Worm (Caenorhabditis elegans) whole organism, L1 larva: ENCODE data around the gene B0280.9.

ENCODE experiments used
- C04F5.9 ChIP-seq: sonication (generic microtip); optimal IDR thresholded peaks from 2 replicates; lab custom pipeline; 2016; ENCODE audit warnings: missing genetic modification characterization, missing compliant biosample characterization
- C16A3.4 ChIP-seq: fragments of 150-350 bp; optimal IDR thresholded peaks from 2 replicates; lab custom pipeline; 2014; ENCODE audit warnings: missing biosample characterization, missing genetic modification characterization
- Y116A8C.19 ChIP-seq: sonication (generic microtip); optimal IDR thresholded peaks from 2 replicates; lab custom pipeline; 2016; ENCODE audit warnings: missing compliant biosample characterization, missing genetic modification characterization, borderline replicate concordance
- aha-1 ChIP-seq: fragments of 150-350 bp; optimal IDR thresholded peaks from 2 replicates; lab custom pipeline; 2014; ENCODE audit warnings: missing biosample characterization, missing genetic modification characterization
- alr-1 ChIP-seq: fragments of 200-800 bp; sonication (Bioruptor generic); optimal IDR thresholded peaks from 2 replicates; lab custom pipeline; 2018; ENCODE audit warnings: borderline replicate concordance, mild to moderate bottlenecking, missing genetic modification characterization, missing compliant biosample characterization
- aly-2 ChIP-seq: fragments of 150-350 bp; optimal IDR thresholded peaks from 2 replicates; lab custom pipeline; 2014; ENCODE audit warnings: missing biosample characterization, missing genetic modification characterization
- ama-1 ChIP-seq: fragments of 150-350 bp; optimal IDR thresholded peaks from 2 replicates; lab custom pipeline; 2014
- blmp-1 ChIP-seq: fragments of 150-350 bp; optimal IDR thresholded peaks from 2 replicates; lab custom pipeline; 2014; ENCODE audit warnings: missing biosample characterization, missing genetic modification characterization
- ceh-63 ChIP-seq: fragments of 200-800 bp; sonication (Bioruptor generic); optimal IDR thresholded peaks from 2 replicates; lab custom pipeline; 2018; ENCODE audit warnings: mild to moderate bottlenecking, missing genetic modification characterization, missing compliant biosample characterization
- ceh-82 ChIP-seq, 3 experiments: fragments of 150-350 bp in 1 of 3; sonication (generic microtip) in 2 of 3; optimal IDR thresholded peaks; 2 replicates each; lab custom pipeline; 2014 to 2017; ENCODE audit warnings: missing biosample characterization in 3 of 3, missing genetic modification characterization in 3 of 3
- ceh-90 ChIP-seq: sonication (generic microtip); optimal IDR thresholded peaks from 2 replicates; lab custom pipeline; 2016; ENCODE audit warnings: missing genetic modification characterization, missing compliant biosample characterization
- ces-1 ChIP-seq: fragments of 150-350 bp; optimal IDR thresholded peaks from 2 replicates; lab custom pipeline; 2014; ENCODE audit warnings: missing biosample characterization, missing genetic modification reagents, missing genetic modification characterization
- dpl-1 ChIP-seq, 3 experiments: fragments of 150-350 bp in 2 of 3; sonication (generic microtip) in 1 of 3; optimal IDR thresholded peaks; 2 replicates each; lab custom pipeline; 2014 to 2017; ENCODE audit warnings: missing biosample characterization in 3 of 3, missing genetic modification characterization in 3 of 3, missing genetic modification reagents in 3 of 3
- dsc-1 ChIP-seq: sonication (generic microtip); optimal IDR thresholded peaks from 2 replicates; lab custom pipeline; 2016; ENCODE audit warnings: mild to moderate bottlenecking, missing genetic modification characterization, missing compliant biosample characterization
- efl-1 ChIP-seq, 4 experiments: fragments of 150-350 bp; optimal IDR thresholded peaks in 3 of 4; peaks in 1 of 4; 1 replicate in 1 of 4; 2 replicates in 3 of 4; lab custom pipeline; 2014; ENCODE audit warnings: missing biosample characterization in 2 of 4, missing genetic modification characterization in 2 of 4, missing genetic modification reagents in 2 of 4
- elt-3 ChIP-seq, 6 experiments: fragments of 150-350 bp in 1 of 6; sonication (generic microtip); optimal IDR thresholded peaks; 2 replicates each; lab custom pipeline; 2017 to 2018; ENCODE audit warnings: missing biosample characterization in 6 of 6, missing genetic modification characterization in 6 of 6, inconsistent platforms in 1 of 6
- ets-5 ChIP-seq: fragments of 200-800 bp; sonication (Bioruptor generic); IDR thresholded peaks from 2 replicates; pipeline ENCODE4 v1.3.6; 2022; ENCODE audit warnings: missing genetic modification characterization, missing compliant biosample characterization
- fkh-10 ChIP-seq: sonication (generic microtip); optimal IDR thresholded peaks from 2 replicates; lab custom pipeline; 2017; ENCODE audit warnings: missing biosample characterization, missing genetic modification reagents, missing genetic modification characterization
- fkh-4 ChIP-seq: sonication (generic microtip); optimal IDR thresholded peaks from 2 replicates; lab custom pipeline; 2016; ENCODE audit warnings: missing compliant biosample characterization, missing genetic modification characterization, borderline replicate concordance
- fos-1 ChIP-seq: fragments of 150-350 bp; optimal IDR thresholded peaks from 2 replicates; lab custom pipeline; 2014; ENCODE audit warnings: missing biosample characterization, missing genetic modification characterization
- grh-1 ChIP-seq: fragments of 200-800 bp; sonication (Bioruptor generic); IDR thresholded peaks from 2 replicates; pipeline ENCODE4 v1.3.6; 2022; ENCODE audit warnings: missing genetic modification reagents, missing genetic modification characterization, missing compliant biosample characterization
- hlh-17 ChIP-seq: fragments of 200-800 bp; sonication (Bioruptor generic); optimal IDR thresholded peaks from 2 replicates; lab custom pipeline; 2018; ENCODE audit warnings: missing genetic modification characterization, mild to moderate bottlenecking, missing compliant biosample characterization, moderate library complexity, borderline replicate concordance
- hlh-4 ChIP-seq: sonication (generic microtip); optimal IDR thresholded peaks from 2 replicates; lab custom pipeline; 2016; ENCODE audit warnings: mild to moderate bottlenecking, missing genetic modification characterization, missing compliant biosample characterization
- hpl-2 ChIP-seq: fragments of 150-350 bp; optimal IDR thresholded peaks from 2 replicates; lab custom pipeline; 2014; ENCODE audit warnings: missing biosample characterization, missing genetic modification reagents, missing genetic modification characterization
- isw-1 ChIP-seq: fragments of 200-800 bp; sonication (Bioruptor generic); IDR thresholded peaks from 2 replicates; pipeline ENCODE4 v1.3.6; 2022; ENCODE audit warnings: missing genetic modification characterization, missing compliant biosample characterization
- lin-13 ChIP-seq: fragments of 150-350 bp; optimal IDR thresholded peaks from 2 replicates; lab custom pipeline; 2014; ENCODE audit warnings: missing biosample characterization, missing genetic modification reagents, missing genetic modification characterization
- lin-14 ChIP-seq: fragments of 200-800 bp; sonication (Bioruptor generic); optimal IDR thresholded peaks from 2 replicates; lab custom pipeline; 2018; ENCODE audit warnings: mild to moderate bottlenecking, missing genetic modification characterization, moderate library complexity, missing compliant biosample characterization
- lin-15B ChIP-seq: fragments of 150-350 bp; sonication (generic microtip); optimal IDR thresholded peaks from 3 replicates; lab custom pipeline; 2014; ENCODE audit warnings: missing biosample characterization, missing genetic modification characterization
- lin-35 ChIP-seq, 2 experiments: fragments of 150-350 bp; optimal IDR thresholded peaks; 2 replicates each; lab custom pipeline; 2014; ENCODE audit warnings: missing biosample characterization in 2 of 2, missing genetic modification characterization in 2 of 2, missing genetic modification reagents in 2 of 2
- mef-2 ChIP-seq: fragments of 150-350 bp; optimal IDR thresholded peaks from 2 replicates; lab custom pipeline; 2014; ENCODE audit warnings: missing biosample characterization, missing genetic modification characterization
- mep-1 ChIP-seq: fragments of 150-350 bp; optimal IDR thresholded peaks from 2 replicates; lab custom pipeline; 2014; ENCODE audit warnings: missing biosample characterization, missing genetic modification characterization
- nhr-11 ChIP-seq: fragments of 150-350 bp; optimal IDR thresholded peaks from 2 replicates; lab custom pipeline; 2014; ENCODE audit warnings: missing biosample characterization, missing genetic modification characterization
- nhr-19 ChIP-seq: fragments of 200-800 bp; sonication (Bioruptor generic); conservative IDR thresholded peaks from 2 replicates; pipeline ENCODE4 v1.3.6; 2022; ENCODE audit warnings: missing genetic modification characterization, missing compliant biosample characterization
- nhr-20 ChIP-seq: sonication (generic microtip); optimal IDR thresholded peaks from 2 replicates; lab custom pipeline; 2016; ENCODE audit warnings: mild to moderate bottlenecking, missing genetic modification characterization, missing compliant biosample characterization
- nhr-237 ChIP-seq: fragments of 150-350 bp; optimal IDR thresholded peaks from 2 replicates; lab custom pipeline; 2014; ENCODE audit warnings: missing biosample characterization, missing genetic modification characterization
- nhr-28 ChIP-seq: fragments of 150-350 bp; optimal IDR thresholded peaks from 2 replicates; lab custom pipeline; 2014; ENCODE audit warnings: missing biosample characterization, missing genetic modification characterization
- nhr-47 ChIP-seq: sonication (generic microtip); optimal IDR thresholded peaks from 2 replicates; lab custom pipeline; 2016; ENCODE audit warnings: mild to moderate bottlenecking, missing genetic modification characterization, moderate library complexity, missing compliant biosample characterization
- nhr-71 ChIP-seq: sonication (generic microtip); optimal IDR thresholded peaks from 2 replicates; lab custom pipeline; 2016; ENCODE audit warnings: mild to moderate bottlenecking, missing genetic modification characterization, moderate library complexity, missing compliant biosample characterization
- nhr-76 ChIP-seq: sonication (generic microtip); optimal IDR thresholded peaks from 2 replicates; lab custom pipeline; 2017; ENCODE audit warnings: missing biosample characterization, missing genetic modification characterization
- nhr-77 ChIP-seq: fragments of 150-350 bp; optimal IDR thresholded peaks from 2 replicates; lab custom pipeline; 2014; ENCODE audit warnings: missing biosample characterization, missing genetic modification characterization
- nhr-84 ChIP-seq: sonication (generic microtip); optimal IDR thresholded peaks from 2 replicates; lab custom pipeline; 2017; ENCODE audit warnings: missing biosample characterization, missing genetic modification characterization
- pag-3 ChIP-seq: sonication (generic microtip); optimal IDR thresholded peaks from 2 replicates; lab custom pipeline; 2017; ENCODE audit warnings: missing genetic modification characterization, mild to moderate bottlenecking, missing compliant biosample characterization, antibody characterized with exemption, borderline replicate concordance; ENCODE audit not compliant: insufficient read depth
- pax-3 ChIP-seq: fragments of 200-800 bp; sonication (Bioruptor generic); optimal IDR thresholded peaks from 2 replicates; lab custom pipeline; 2018; ENCODE audit warnings: mild to moderate bottlenecking, missing genetic modification characterization, moderate library complexity, missing compliant biosample characterization
- skn-1 ChIP-seq: fragments of 150-350 bp; optimal IDR thresholded peaks from 2 replicates; lab custom pipeline; 2014; ENCODE audit warnings: missing biosample characterization, missing genetic modification characterization
- sox-4 ChIP-seq: sonication (generic microtip); optimal IDR thresholded peaks from 2 replicates; lab custom pipeline; 2016; ENCODE audit warnings: missing genetic modification characterization, missing compliant biosample characterization
- tbx-2 ChIP-seq: sonication (generic microtip); optimal IDR thresholded peaks from 2 replicates; lab custom pipeline; 2016; ENCODE audit warnings: missing genetic modification characterization, missing compliant biosample characterization
- unc-130 ChIP-seq: fragments of 150-350 bp; optimal IDR thresholded peaks from 2 replicates; lab custom pipeline; 2017; ENCODE audit warnings: missing biosample characterization, missing genetic modification characterization, inconsistent platforms
- vab-15 ChIP-seq: sonication (generic microtip); optimal IDR thresholded peaks from 2 replicates; lab custom pipeline; 2017; ENCODE audit warnings: missing genotype, mild to moderate bottlenecking, missing genetic modification characterization, missing compliant biosample characterization
- xbp-1 ChIP-seq: sonication (generic microtip); optimal IDR thresholded peaks from 2 replicates; lab custom pipeline; 2016; ENCODE audit warnings: missing genetic modification characterization, missing compliant biosample characterization
- ztf-4 ChIP-seq: fragments of 150-350 bp; optimal IDR thresholded peaks from 2 replicates; lab custom pipeline; 2014; ENCODE audit warnings: missing biosample characterization, missing genetic modification characterization

B0280.9 gene

ce11 chrIII:7142172-7142601 is 19.5 kb upstream of the B0280.9 start (continued):
- TF ChIP-seq nhr-84 (no peak), fkh-10 (GFP tag; lab: Kevin White, UChicago) (no peak), nhr-71 (tag; lab: Kevin White, UChicago) (peak; percentile 68), lin-13 (GFP tag; lab: Kevin White, UChicago) (no peak), efl-1 (optimal IDR thresholded peaks at IDR 0.05; lab: Kevin White, UChicago) (peak in 1 of 2 experiments; percentile 41), efl-1 (GFP tag; optimal IDR thresholded peaks at IDR 0.05 in 1 of 2; lab: Kevin White, UChicago) (peak in 1 of 2 experiments; percentile 50), ces-1 (no peak), vab-15 (tag; lab: Kevin White, UChicago) (no peak), fos-1 (tag; lab: Kevin White, UChicago) (no peak)

ce11 chrIII:7141285-7141715 is 18.6 kb upstream of the B0280.9 start:
- TF ChIP-seq alr-1 (tag; lab: Kevin White, UChicago) (no peak), mef-2 (tag; lab: Kevin White, UChicago) (no peak), ets-5 (GFP tag; lab: Robert Waterston, UW) (no peak), pax-3 (tag; lab: Kevin White, UChicago) (no peak), vab-15 (tag; lab: Kevin White, UChicago) (no peak), nhr-20 (peak; percentile 42), nhr-19 (GFP tag; lab: Robert Waterston, UW) (peak; percentile 75), blmp-1 (no peak), ztf-4 (tag; lab: Kevin White, UChicago) (no peak), C16A3.4 (tag; lab: Kevin White, UChicago) (no peak), nhr-77 (tag; lab: Kevin White, UChicago) (peak; percentile 62), hpl-2 (GFP tag; lab: Kevin White, UChicago) (peak; percentile 47), lin-15B (tag; lab: Kevin White, UChicago) (no peak), isw-1 (GFP tag; lab: Robert Waterston, UW) (no peak), nhr-237 (tag; lab: Kevin White, UChicago) (no peak), fkh-4 (no peak), ceh-63 (GFP tag; lab: Kevin White, UChicago) (no peak), skn-1 (tag; lab: Kevin White, UChicago) (no peak), unc-130 (tag; lab: Kevin White, UChicago) (no peak), ceh-90 (tag; lab: Kevin White, UChicago) (no peak), dsc-1 (tag; lab: Kevin White, UChicago) (no peak), nhr-28 (no peak), lin-13 (GFP tag; lab: Kevin White, UChicago) (no peak), nhr-11 (tag; lab: Kevin White, UChicago) (no peak), elt-3 (tag; optimal IDR thresholded peaks at IDR 0.05; lab: Kevin White, UChicago) (no peak), efl-1 (optimal IDR thresholded peaks at IDR 0.05; lab: Kevin White, UChicago) (peak; percentile 19 to 41), efl-1 (GFP tag; optimal IDR thresholded peaks at IDR 0.05 in 1 of 2; lab: Kevin White, UChicago) (peak in 1 of 2 experiments; percentile 96), dpl-1 (GFP tag; optimal IDR thresholded peaks at IDR 0.05; lab: Kevin White, UChicago) (peak in 1 of 3 experiments; percentile 23), ama-1 (peak; percentile 92), tbx-2 (no peak), mep-1 (tag; lab: Kevin White, UChicago) (no peak), hlh-4 (no peak), aha-1 (tag; lab: Kevin White, UChicago) (no peak), sox-4 (no peak), xbp-1 (no peak), pag-3 (tag; lab: Kevin White, UChicago) (no peak), ceh-82 (tag; optimal IDR thresholded peaks at IDR 0.05; lab: Kevin White, UChicago) (no peak), C04F5.9 (tag; lab: Kevin White, UChicago) (no peak), grh-1 (0 out of 2 replicates have a peak, but pooled peaks have one; percentile 31), Y116A8C.19 (no peak), lin-14 (GFP tag; lab: Kevin White, UChicago) (peak; percentile 59), nhr-47 (tag; lab: Kevin White, UChicago) (peak; percentile 42), hlh-17 (GFP tag; lab: Kevin White, UChicago) (no peak), aly-2 (tag; lab: Kevin White, UChicago) (no peak), lin-35 (GFP tag; optimal IDR thresholded peaks at IDR 0.05; lab: Kevin White, UChicago) (peak in 1 of 2 experiments; percentile 73), nhr-76 (tag; lab: Kevin White, UChicago) (no peak)
